Worm (Caenorhabditis elegans) whole organism, late embryonic: Measurements from ENCODE around the gene Y47D7A.13.

Experiments used
- K02D7.2 ChIP-seq: sonication (generic microtip); optimal IDR thresholded peaks from 2 replicates; lab custom pipeline; 2017; ENCODE audit warnings: mild to moderate bottlenecking, missing genetic modification characterization, missing compliant biosample characterization
- ceh-2 ChIP-seq: sonication (generic microtip); optimal IDR thresholded peaks from 2 replicates; lab custom pipeline; 2016; ENCODE audit warnings: missing genotype, missing genetic modification characterization, missing compliant biosample characterization
- ceh-24 ChIP-seq: sonication (generic microtip); optimal IDR thresholded peaks from 2 replicates; lab custom pipeline; 2016; ENCODE audit warnings: mild to moderate bottlenecking, missing genetic modification characterization, missing compliant biosample characterization
- ceh-9 ChIP-seq: sonication (generic microtip); optimal IDR thresholded peaks from 2 replicates; lab custom pipeline; 2016; ENCODE audit warnings: mild to moderate bottlenecking, missing genetic modification characterization, inconsistent platforms, missing compliant biosample characterization
- fkh-6 ChIP-seq: sonication (generic microtip); optimal IDR thresholded peaks from 2 replicates; lab custom pipeline; 2016; ENCODE audit warnings: missing genetic modification characterization, missing compliant biosample characterization
- lim-6 ChIP-seq: sonication (generic microtip); optimal IDR thresholded peaks from 2 replicates; lab custom pipeline; 2016; ENCODE audit warnings: missing genetic modification characterization, missing compliant biosample characterization
- lin-11 ChIP-seq: fragments of 200-800 bp; sonication (Bioruptor generic); optimal IDR thresholded peaks from 2 replicates; lab custom pipeline; 2018; ENCODE audit warnings: mild to moderate bottlenecking, missing genetic modification characterization, missing compliant biosample characterization
- mec-3 ChIP-seq: sonication (generic microtip); optimal IDR thresholded peaks from 2 replicates; lab custom pipeline; 2016; ENCODE audit warnings: borderline replicate concordance, missing genetic modification characterization, missing compliant biosample characterization
- odd-2 ChIP-seq: sonication (generic microtip); optimal IDR thresholded peaks from 2 replicates; lab custom pipeline; 2017; ENCODE audit warnings: antibody characterized with exemption, mild to moderate bottlenecking, missing genetic modification characterization, missing compliant biosample characterization
- pha-4 ChIP-seq: fragments of 150-350 bp; optimal IDR thresholded peaks from 2 replicates; lab custom pipeline; 2018; ENCODE audit warnings: missing biosample characterization, missing genetic modification reagents, missing genetic modification characterization
- pqm-1 ChIP-seq: sonication (generic microtip); optimal IDR thresholded peaks from 2 replicates; lab custom pipeline; 2016; ENCODE audit warnings: missing genetic modification characterization, missing compliant biosample characterization
- sox-2 ChIP-seq: fragments of 200-800 bp; sonication (Bioruptor generic); IDR thresholded peaks from 2 replicates; pipeline ENCODE4 v1.3.6; 2022; ENCODE audit warnings: missing genetic modification reagents, missing genetic modification characterization, missing compliant biosample characterization
- tbx-7 ChIP-seq: sonication (generic microtip); optimal IDR thresholded peaks from 2 replicates; lab custom pipeline; 2016; ENCODE audit warnings: missing genotype, missing genetic modification characterization, missing compliant biosample characterization
- unc-86 ChIP-seq: sonication (generic microtip); optimal IDR thresholded peaks from 2 replicates; lab custom pipeline; 2016; ENCODE audit warnings: missing genetic modification characterization, missing compliant biosample characterization

DNA sequence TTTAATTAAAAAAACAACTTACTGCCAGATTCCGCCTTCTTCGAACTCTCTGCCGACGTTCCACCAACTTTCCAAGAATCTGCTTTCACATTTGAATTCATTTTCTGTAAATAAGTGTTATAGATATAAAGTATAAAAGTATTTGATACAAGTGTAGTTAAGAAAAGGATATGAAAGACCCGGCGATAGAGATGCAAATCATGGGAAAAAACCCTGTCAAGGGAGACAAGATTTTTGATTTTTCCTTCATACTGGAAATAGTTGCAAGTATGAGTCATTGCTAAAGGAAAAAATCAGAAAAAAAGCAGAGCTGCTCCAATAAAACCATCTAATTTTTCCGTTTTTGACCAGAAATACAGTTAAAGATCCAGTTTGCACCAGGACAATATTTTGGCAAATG is 39.5 kb downstream of the Y47D7A.13 start, which contains the start of gene F13A2.3:
- TF ChIP-seq pha-4 (no peak), unc-86 (tag; lab: Kevin White, UChicago) (no peak), mec-3 (tag; lab: Kevin White, UChicago) (no peak), K02D7.2 (tag; lab: Kevin White, UChicago) (no peak), fkh-6 (tag; lab: Kevin White, UChicago) (no peak), lin-11 (tag; lab: Kevin White, UChicago) (no peak), odd-2 (tag; lab: Kevin White, UChicago) (no peak), ceh-9 (tag; lab: Kevin White, UChicago) (no peak), tbx-7 (tag; lab: Kevin White, UChicago) (no peak), pqm-1 (tag; lab: Kevin White, UChicago) (no peak), ceh-24 (no peak), sox-2 (no peak), ceh-2 (tag; lab: Kevin White, UChicago) (no peak), lim-6 (no peak)
